Worm (Caenorhabditis elegans): Measurements from ENCODE around the gene gad-3.

ce11 chrV:9218655-9219389, 46.0 kb upstream of the gad-3 start:
- TF ChIP-seq ztf-4 (tag; optimal IDR thresholded peaks at IDR 0.05) (no peak), mep-1 (tag; optimal IDR thresholded peaks at IDR 0.05) (no peak), nhr-28 (tag; optimal IDR thresholded peaks at IDR 0.05) (no peak), hlh-4 (tag; optimal IDR thresholded peaks at IDR 0.05) (no peak), ceh-90 (tag; optimal IDR thresholded peaks at IDR 0.05) (no peak), nhr-84 (tag; optimal IDR thresholded peaks at IDR 0.05) (no peak), ama-1 (optimal IDR thresholded peaks at IDR 0.05) (no peak), aha-1 (tag; optimal IDR thresholded peaks at IDR 0.05) (no peak), pag-3 (tag; optimal IDR thresholded peaks at IDR 0.05; ENCODE audit: borderline replicate concordance, insufficient read depth) (no peak)

Measured in whole organism, L1 larva.